Worm (Caenorhabditis elegans) whole organism, midembryonic: Measurements from ENCODE around the gene tftc-5.

Experiments used
- klf-2 ChIP-seq: fragments of 200-800 bp; sonication (Bioruptor generic); conservative IDR thresholded peaks from 2 replicates; pipeline ENCODE4 v1.3.6; 2022; ENCODE audit warnings: missing genetic modification reagents, missing genetic modification characterization, missing compliant biosample characterization
- ztf-23 ChIP-seq: fragments of 200-800 bp; sonication (Bioruptor generic); IDR thresholded peaks from 2 replicates; pipeline ENCODE4 v1.3.6; 2022; ENCODE audit warnings: missing genetic modification reagents, missing genetic modification characterization, missing compliant biosample characterization

DNA sequence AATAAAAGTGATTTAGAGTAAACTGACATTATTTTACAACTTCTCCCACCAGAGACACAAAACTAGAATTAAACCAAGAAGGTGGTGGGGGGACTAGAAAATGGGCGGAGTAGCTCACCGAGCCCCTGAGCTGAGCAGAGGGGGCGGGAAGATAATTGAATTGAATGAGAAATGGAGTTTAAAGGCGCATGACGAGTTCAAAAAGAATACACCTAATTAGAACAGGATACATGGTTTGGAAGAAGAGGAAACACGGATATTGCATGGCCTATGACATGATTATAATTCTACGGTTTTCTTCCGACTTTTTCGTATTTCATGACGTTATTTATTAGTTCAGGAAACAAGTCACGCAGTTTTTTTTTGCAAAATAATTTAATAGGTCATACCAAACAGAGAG is 6.1 kb downstream of the tftc-5 start, which contains the start of gene T02C12.5:
- TF ChIP-seq klf-2 (GFP tag; lab: Robert Waterston, UW) (no peak), ztf-23 (GFP tag; lab: Robert Waterston, UW) (no peak)
